Worm (Caenorhabditis elegans): ENCODE results near the gene ttr-26.

The ttr-26 gene

ce11 chrV:18573199-18573598 is 13.1 kb upstream of the ttr-26 start (continued):
- TF ChIP-seq unc-62 (GFP tag; optimal IDR thresholded peaks at IDR 0.05 in 1 of 2), result peak in 1 of 2 experiments; percentile 46
- no peak for TF ChIP-seq unc-62 (tag; optimal IDR thresholded peaks at IDR 0.05)
- no peak for TF ChIP-seq nhr-237 (tag; optimal IDR thresholded peaks at IDR 0.05)
- peak; percentile 79 for TF ChIP-seq lin-13 (GFP tag; optimal IDR thresholded peaks at IDR 0.05)
- no peak for TF ChIP-seq Y105C5A.15 (GFP tag; IDR thresholded peaks at IDR 0.05)
- TF ChIP-seq snpc-4 (tag; optimal IDR thresholded peaks at IDR 0.05), result no peak
- TF ChIP-seq nhr-28 (tag; optimal IDR thresholded peaks at IDR 0.05), result no peak

ce11 chrV:18571533-18571932 is 11.4 kb upstream of the ttr-26 start, which contains the start of gene Y51A2D.21:
TSS of gene Y51A2D.21 (plus strand) at chrV:18571833.
- no peak for TF ChIP-seq skn-1 (tag; optimal IDR thresholded peaks at IDR 0.05)
- no peak for TF ChIP-seq ceh-28 (tag; optimal IDR thresholded peaks at IDR 0.05)

ce11 chrV:18569445-18569844 is 9.4 kb upstream of the ttr-26 start:
- no peak for TF ChIP-seq vab-7 (GFP tag; IDR thresholded peaks at IDR 0.05)
- no peak for TF ChIP-seq F49E8.2 (tag; optimal IDR thresholded peaks at IDR 0.05; ENCODE audit: borderline replicate concordance)
- TF ChIP-seq pqm-1 (tag; optimal IDR thresholded peaks at IDR 0.05), result no peak
- no peak for TF ChIP-seq nhr-77 (tag; optimal IDR thresholded peaks at IDR 0.05)
- TF ChIP-seq lim-7 (GFP tag; IDR thresholded peaks at IDR 0.05), result no peak
- TF ChIP-seq unc-130 (GFP tag; optimal IDR thresholded peaks at IDR 0.05), result no peak
- no peak for TF ChIP-seq dpl-1 (GFP tag; optimal IDR thresholded peaks at IDR 0.05)
- no peak for TF ChIP-seq ZK546.5 (tag; optimal IDR thresholded peaks at IDR 0.05)
- TF ChIP-seq F44E2.7 (GFP tag; IDR thresholded peaks at IDR 0.05), result no peak
- TF ChIP-seq ceh-20 (GFP tag; IDR thresholded peaks at IDR 0.05), result no peak
- TF ChIP-seq hif-1 (tag; optimal IDR thresholded peaks at IDR 0.05), result no peak
- peak; percentile 82 for TF ChIP-seq hlh-30 (tag; optimal IDR thresholded peaks at IDR 0.05; ENCODE audit: insufficient read depth)
- TF ChIP-seq lir-3 (tag; optimal IDR thresholded peaks at IDR 0.05), result no peak
- TF ChIP-seq Y48G9A.11 (GFP tag; IDR thresholded peaks at IDR 0.05), result no peak
- no peak for TF ChIP-seq F37D6.2 (tag; optimal IDR thresholded peaks at IDR 0.05)
- peak in 1 of 2 experiments; percentile 3 for TF ChIP-seq unc-62 (GFP tag; optimal IDR thresholded peaks at IDR 0.05 in 1 of 2)
- TF ChIP-seq unc-62 (tag; optimal IDR thresholded peaks at IDR 0.05), result no peak
- peak; percentile 46 for TF ChIP-seq mep-1 (tag; optimal IDR thresholded peaks at IDR 0.05)
- no peak for TF ChIP-seq lin-13 (GFP tag; optimal IDR thresholded peaks at IDR 0.05)
- no peak for TF ChIP-seq dmd-9 (GFP tag; IDR thresholded peaks at IDR 0.05)
- TF ChIP-seq lin-15B (tag; optimal IDR thresholded peaks at IDR 0.05), result no peak
- no peak for TF ChIP-seq ceh-44 (GFP tag; IDR thresholded peaks at IDR 0.05)
- TF ChIP-seq nhr-28 (tag; optimal IDR thresholded peaks at IDR 0.05), result peak; percentile 36
- peak in 1 of 2 experiments; percentile 4 for TF ChIP-seq mdl-1 (tag; optimal IDR thresholded peaks at IDR 0.05)
- TF ChIP-seq nhr-25 (tag; optimal IDR thresholded peaks at IDR 0.05; ENCODE audit: borderline replicate concordance, insufficient read depth), result peak; percentile 54
- TF ChIP-seq set-16 (GFP tag; IDR thresholded peaks at IDR 0.05), result no peak
- peak in 1 of 2 experiments; percentile 9 for TF ChIP-seq lsy-2 (tag; optimal IDR thresholded peaks at IDR 0.05)
- peak; percentile 29 for TF ChIP-seq dve-1 (tag; optimal IDR thresholded peaks at IDR 0.05; ENCODE audit: insufficient read depth)
- TF ChIP-seq mxl-3 (GFP tag; optimal IDR thresholded peaks at IDR 0.05), result no peak
- TF ChIP-seq spr-3 (GFP tag; optimal IDR thresholded peaks at IDR 0.05), result no peak
- no peak for TF ChIP-seq nhr-11 (tag; optimal IDR thresholded peaks at IDR 0.05)

ce11 chrV:18566352-18566751 is 6.3 kb upstream of the ttr-26 start:
- TF ChIP-seq Y48G9A.11 (GFP tag; IDR thresholded peaks at IDR 0.05), result peak; percentile 51; the same call in 1 of the 2 replicates
